Fruit fly (Drosophila melanogaster): ENCODE results near the gene CG33339.

Gene CG33339

DNA sequence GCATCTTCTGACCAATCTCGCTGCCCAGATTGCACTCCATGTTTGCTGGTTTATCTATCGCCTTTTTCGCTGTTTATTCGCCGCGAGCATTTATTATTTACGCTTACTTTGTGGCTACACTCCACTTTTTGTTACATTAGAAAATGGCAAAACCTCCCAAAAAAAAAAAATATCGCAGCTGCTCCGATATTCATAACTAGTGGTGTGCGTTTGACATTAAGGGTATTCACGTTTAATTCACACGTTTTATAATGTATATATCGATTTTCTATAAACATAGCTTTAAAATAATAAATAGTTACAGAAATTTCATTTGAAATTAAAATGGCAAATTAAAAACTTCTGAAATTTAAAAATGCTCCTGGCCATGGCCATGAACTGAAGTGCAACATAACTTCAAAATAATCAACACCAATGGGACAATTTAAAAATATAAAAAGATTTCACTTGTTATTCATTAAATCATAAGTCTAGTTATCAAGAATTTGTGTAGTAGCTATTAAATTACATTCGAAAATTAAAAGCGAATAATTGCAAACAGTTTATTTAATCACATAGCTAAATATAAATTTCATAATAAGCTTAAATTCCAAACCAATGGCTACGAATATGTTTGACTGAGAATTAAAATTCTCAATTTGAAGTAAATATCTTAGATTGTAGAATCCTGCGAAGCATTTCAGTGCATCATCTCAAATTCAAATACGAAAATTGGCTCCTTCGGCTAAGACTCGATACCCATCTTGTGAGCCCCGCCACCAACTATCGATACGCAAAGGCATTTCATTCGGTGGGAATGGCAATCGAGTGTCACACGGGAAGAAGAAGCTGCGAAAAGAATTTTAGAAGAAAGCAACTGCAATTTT, 43.2 kb upstream of the CG33339 start, which contains the start of the genes Nab2 and BRWD3 (continued):
- TF ChIP-seq Mad (GFP tag; optimal IDR thresholded peaks at IDR 0.05) (peak; percentile 30), fd3F (GFP tag; optimal IDR thresholded peaks at IDR 0.05) (peak; percentile 22), grn (GFP tag; optimal IDR thresholded peaks at IDR 0.05) (no peak), MESR4 (GFP tag; optimal IDR thresholded peaks at IDR 0.05) (peak; percentile 79), crol (GFP tag; IDR thresholded peaks at IDR 0.05) (no peak), az2 (GFP tag; optimal IDR thresholded peaks at IDR 0.05) (peak; percentile 43), Sox102F (GFP tag; optimal IDR thresholded peaks at IDR 0.05) (no peak), CG18764 (GFP tag; optimal IDR thresholded peaks at IDR 0.05) (no peak), hb (GFP tag; IDR thresholded peaks at IDR 0.05; ENCODE audit: partially characterized antibody) (peak; percentile 59; the same call in 1 of the 3 replicates), Hey (tag; optimal IDR thresholded peaks at IDR 0.05) (no peak), ttk (GFP tag; IDR thresholded peaks at IDR 0.05) (0 out of 2 replicates have a peak, but pooled peaks have one; percentile 24), CG11723 (GFP tag; optimal IDR thresholded peaks at IDR 0.05) (no peak), CG18262 (tag; optimal IDR thresholded peaks at IDR 0.05) (peak; percentile 7), CG7372 (GFP tag; IDR thresholded peaks at IDR 0.05) (no peak), mld (GFP tag; IDR thresholded peaks at IDR 0.05; ENCODE audit: partially characterized antibody) (peak; percentile 60; the same call in 1 of the 3 replicates), ase (GFP tag; IDR thresholded peaks at IDR 0.05) (peak; percentile 39; the same call in 1 of the 3 replicates), CG2120 (GFP tag; optimal IDR thresholded peaks at IDR 0.05) (peak; percentile 38), CG34224 (GFP tag; IDR thresholded peaks at IDR 0.05; ENCODE audit: partially characterized antibody) (peak; percentile 26; the same call in 2 of the 3 replicates), CG18011 (GFP tag; optimal IDR thresholded peaks at IDR 0.05) (no peak), ato (GFP tag; IDR thresholded peaks at IDR 0.05; ENCODE audit: partially characterized antibody) (peak; percentile 25), nerfin-1 (tag; optimal IDR thresholded peaks at IDR 0.05) (no peak), CG9932 (GFP tag; IDR thresholded peaks at IDR 0.05) (peak; percentile 76), ranshi (GFP tag; IDR thresholded peaks at IDR 0.05) (peak; percentile 37; the same call in 1 of the 2 replicates), mirr (GFP tag; optimal IDR thresholded peaks at IDR 0.05) (no peak), tgo (GFP tag; IDR thresholded peaks at IDR 0.05) (no peak), CG42726 (GFP tag; IDR thresholded peaks at IDR 0.05; ENCODE audit: partially characterized antibody) (peak; percentile 81), sr (GFP tag; IDR thresholded peaks at IDR 0.05) (no peak), psq (GFP tag; optimal IDR thresholded peaks at IDR 0.05) (no peak), Max (GFP tag; optimal IDR thresholded peaks at IDR 0.05) (peak; percentile 45), zen2 (GFP tag; IDR thresholded peaks at IDR 0.05; ENCODE audit: partially characterized antibody) (peak; percentile 49; the same call in 1 of the 3 replicates), abd-A (tag; optimal IDR thresholded peaks at IDR 0.05) (no peak), CG6765 (GFP tag; optimal IDR thresholded peaks at IDR 0.05) (no peak), so (GFP tag; IDR thresholded peaks at IDR 0.05) (no peak), Dip2 (GFP tag; IDR thresholded peaks at IDR 0.05) (no peak), CG10267 (tag; optimal IDR thresholded peaks at IDR 0.05) (no peak), CG3847 (GFP tag; IDR thresholded peaks at IDR 0.05) (peak; percentile 52; the same call in 1 of the 2 replicates), CG9817 (tag; optimal IDR thresholded peaks at IDR 0.05) (peak; percentile 58), CG6791 (GFP tag; IDR thresholded peaks at IDR 0.05; ENCODE audit: partially characterized antibody) (peak; percentile 85), gsb (GFP tag; IDR thresholded peaks at IDR 0.05) (no peak), salm (tag; optimal IDR thresholded peaks at IDR 0.05) (no peak), Vsx1 (GFP tag; optimal IDR thresholded peaks at IDR 0.05) (no peak), CG43689 (GFP tag; IDR thresholded peaks at IDR 0.05) (no peak), Myb (GFP tag; optimal IDR thresholded peaks at IDR 0.05) (no peak), bsh (GFP tag; optimal IDR thresholded peaks at IDR 0.05) (no peak), NK7.1 (GFP tag; optimal IDR thresholded peaks at IDR 0.05) (no peak), CG10565 (GFP tag; optimal IDR thresholded peaks at IDR 0.05) (no peak), crc (GFP tag; optimal IDR thresholded peaks at IDR 0.05) (no peak), Eip74EF (GFP tag; optimal IDR thresholded peaks at IDR 0.05) (no peak)

Data from whole organism, embryonic.